Fruit fly (Drosophila melanogaster): ENCODE data around the gene CG18249.

DNA sequence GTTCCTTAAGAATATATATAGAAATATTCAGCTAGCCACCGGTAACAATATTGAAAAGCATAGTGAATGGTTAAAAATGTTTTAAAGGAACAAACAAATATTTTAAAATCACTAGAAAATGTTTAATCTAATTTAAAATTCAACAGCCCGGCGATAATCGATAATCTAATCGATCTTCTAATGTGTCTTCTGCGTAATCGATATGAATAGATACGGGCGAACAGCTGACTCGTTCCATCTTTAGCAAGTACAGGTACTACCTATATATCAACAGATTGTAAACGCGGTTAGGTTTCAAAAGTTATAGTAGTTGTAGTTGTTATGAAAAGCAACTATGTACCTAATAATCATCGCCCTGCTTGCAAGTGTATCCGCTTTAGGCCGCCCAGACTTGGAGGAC is 2.2 kb upstream of the CG18249 start, which contains the start of gene CG7800:
- TF ChIP-seq CG14655 (GFP tag; optimal IDR thresholded peaks at IDR 0.05) (no peak), CG8301 (tag; optimal IDR thresholded peaks at IDR 0.05) (no peak), CG32121 (GFP tag; IDR thresholded peaks at IDR 0.05) (no peak), CG13204 (GFP tag; optimal IDR thresholded peaks at IDR 0.05) (no peak), fd96Ca (GFP tag; IDR thresholded peaks at IDR 0.05) (no peak), Snoo (tag; optimal IDR thresholded peaks at IDR 0.05) (no peak), CG15710 (tag; optimal IDR thresholded peaks at IDR 0.05) (no peak), gl (tag; optimal IDR thresholded peaks at IDR 0.05) (no peak), EcR (GFP tag; optimal IDR thresholded peaks at IDR 0.05) (no peak), CG9948 (tag; optimal IDR thresholded peaks at IDR 0.05) (no peak), CG10348 (GFP tag; IDR thresholded peaks at IDR 0.05) (no peak), Ets98B (GFP tag; IDR thresholded peaks at IDR 0.05) (no peak)

All from whole organism, pupa.